Worm (Caenorhabditis elegans): Measurements from ENCODE around the gene pqn-31.

ce11 chrV:9081410-9081809 is 28.0 kb upstream of the pqn-31 start:
- TF ChIP-seq Y79H2A.3 (GFP tag; conservative IDR thresholded peaks at IDR 0.05) (no peak), unc-62 (GFP tag; optimal IDR thresholded peaks at IDR 0.05) (no peak), ceh-58 (GFP tag; IDR thresholded peaks at IDR 0.05) (no peak), mxl-1 (tag; optimal IDR thresholded peaks at IDR 0.05) (no peak), pha-4 (tag; optimal IDR thresholded peaks at IDR 0.05) (no peak), ztf-3 (GFP tag; optimal IDR thresholded peaks at IDR 0.05) (no peak), dpl-1 (GFP tag; optimal IDR thresholded peaks at IDR 0.05) (no peak), lin-35 (GFP tag; optimal IDR thresholded peaks at IDR 0.05) (no peak), fkh-3 (tag; optimal IDR thresholded peaks at IDR 0.05) (no peak), snpc-4 (GFP tag; optimal IDR thresholded peaks at IDR 0.05) (no peak), snpc-4 (tag; optimal IDR thresholded peaks at IDR 0.05) (no peak), aptf-3 (GFP tag; IDR thresholded peaks at IDR 0.05) (no peak), nfya-1 (tag; optimal IDR thresholded peaks at IDR 0.05; ENCODE audit: borderline replicate concordance, insufficient read depth) (no peak)
